Worm (Caenorhabditis elegans): ENCODE results near the gene W07G1.1.

DNA sequence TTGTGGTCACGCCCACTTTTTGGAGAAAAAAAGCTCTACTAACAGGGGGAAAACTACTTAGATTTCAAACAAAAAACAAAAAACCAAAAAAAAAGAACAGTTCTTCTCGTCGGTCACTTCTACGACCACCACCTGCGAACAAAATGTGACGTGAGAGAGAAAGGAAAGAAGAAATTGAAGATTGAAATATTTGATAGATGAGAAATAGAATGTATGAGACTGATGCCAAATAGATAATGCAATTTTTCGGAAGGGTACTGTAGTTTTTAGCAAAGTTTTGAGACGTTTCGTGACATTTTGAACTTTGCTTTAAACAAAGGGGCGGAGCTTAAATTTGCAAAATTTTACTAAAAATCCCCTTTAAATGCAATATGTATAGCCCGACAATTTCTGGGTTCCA is 15.5 kb upstream of the W07G1.1 start:
- TF ChIP-seq efl-1 (optimal IDR thresholded peaks at IDR 0.05) (no peak), efl-1 (GFP tag; optimal IDR thresholded peaks at IDR 0.05 in 1 of 2) (no peak), sox-4 (tag; optimal IDR thresholded peaks at IDR 0.05) (no peak), ceh-82 (tag; optimal IDR thresholded peaks at IDR 0.05) (no peak), lir-3 (tag; optimal IDR thresholded peaks at IDR 0.05; ENCODE audit: poor library complexity) (no peak), ama-1 (optimal IDR thresholded peaks at IDR 0.05) (no peak), ztf-11 (tag; optimal IDR thresholded peaks at IDR 0.05) (no peak), fkh-10 (GFP tag; optimal IDR thresholded peaks at IDR 0.05) (no peak)

Data from whole organism, L1 larva.